Fruit fly (Drosophila melanogaster) whole organism, embryonic: ENCODE data around the gene RpS8.
A peak's percentile ranks its signal among the peaks of the same experiment; 100 is the strongest.

Experiments
- Ada2b ChIP-seq: fragments of 200-800 bp; sonication (Bioruptor generic); IDR thresholded peaks from 2 replicates; pipeline ENCODE4 v1.3.6; 2022; ENCODE audit warnings: missing biosample characterization, missing genetic modification characterization
- BEAF-32 ChIP-seq: fragments of 200-800 bp; sonication (Bioruptor generic); optimal IDR thresholded peaks from 3 replicates; lab custom pipeline; 2017; ENCODE audit warnings: missing biosample characterization, missing genetic modification characterization, mild to moderate bottlenecking, moderate library complexity, missing genetic modification reagents
- CG1024 ChIP-seq: fragments of 200-800 bp; sonication (Bioruptor generic); IDR thresholded peaks from 2 replicates; pipeline ENCODE4 v1.3.6; 2022; ENCODE audit warnings: missing biosample characterization, missing genetic modification characterization
- CG10654 ChIP-seq: fragments of 200-800 bp; sonication (Bioruptor generic); optimal IDR thresholded peaks from 2 replicates; lab custom pipeline; 2016; ENCODE audit warnings: missing biosample characterization, missing genetic modification characterization
- CG11398 ChIP-seq: fragments of 200-800 bp; sonication (Bioruptor generic); optimal IDR thresholded peaks from 2 replicates; lab custom pipeline; 2016; ENCODE audit warnings: missing biosample characterization, missing genetic modification characterization
- CG11560 ChIP-seq: fragments of 200-800 bp; sonication (Bioruptor generic); IDR thresholded peaks from 3 replicates; pipeline ENCODE4 v1.3.6; 2022; ENCODE audit warnings: missing biosample characterization, missing genetic modification characterization
- CG11695 ChIP-seq: fragments of 200-800 bp; sonication (Bioruptor generic); IDR thresholded peaks from 3 replicates; pipeline ENCODE4 v1.3.6; 2022; ENCODE audit warnings: missing biosample characterization, missing genetic modification characterization
- CG11696 ChIP-seq: fragments of 200-800 bp; sonication (Bioruptor generic); IDR thresholded peaks from 2 replicates; pipeline ENCODE4 v1.3.6; 2022; ENCODE audit warnings: missing biosample characterization, missing genetic modification characterization
- CG15696 ChIP-seq: fragments of 200-800 bp; sonication (Bioruptor generic); optimal IDR thresholded peaks from 2 replicates; lab custom pipeline; 2019; ENCODE audit warnings: missing biosample characterization, mild to moderate bottlenecking, missing genetic modification characterization, moderate library complexity
- CG17359 ChIP-seq: fragments of 200-800 bp; sonication (Bioruptor generic); optimal IDR thresholded peaks from 3 replicates; lab custom pipeline; 2018; ENCODE audit warnings: missing biosample characterization, mild to moderate bottlenecking, missing genetic modification characterization, moderate library complexity
- CG17612 ChIP-seq: fragments of 200-800 bp; sonication (Bioruptor generic); IDR thresholded peaks from 2 replicates; pipeline ENCODE4 v1.3.6; 2022; ENCODE audit warnings: missing biosample characterization, missing genetic modification characterization
- CG3065 ChIP-seq: fragments of 200-800 bp; sonication (Bioruptor generic); optimal IDR thresholded peaks from 2 replicates; lab custom pipeline; 2016; ENCODE audit warnings: missing biosample characterization, missing genetic modification characterization
- CG33213 ChIP-seq: fragments of 200-800 bp; sonication (Bioruptor generic); optimal IDR thresholded peaks from 3 replicates; lab custom pipeline; 2016; ENCODE audit warnings: missing biosample characterization, missing genetic modification characterization
- CG3838 ChIP-seq: fragments of 200-800 bp; sonication (Bioruptor generic); optimal IDR thresholded peaks from 3 replicates; lab custom pipeline; 2016; ENCODE audit warnings: missing biosample characterization, missing genetic modification characterization
- CG4282 ChIP-seq: fragments of 200-800 bp; sonication (Bioruptor generic); optimal IDR thresholded peaks from 2 replicates; lab custom pipeline; 2016; ENCODE audit warnings: missing biosample characterization, missing genetic modification characterization
- CG6765 ChIP-seq: fragments of 200-800 bp; sonication (Bioruptor generic); optimal IDR thresholded peaks from 3 replicates; lab custom pipeline; 2017; ENCODE audit warnings: missing biosample characterization, mild to moderate bottlenecking, missing genetic modification characterization
- CG6854 ChIP-seq: fragments of 200-800 bp; sonication (Bioruptor generic); optimal IDR thresholded peaks from 3 replicates; lab custom pipeline; 2017; ENCODE audit warnings: missing biosample characterization, mild to moderate bottlenecking, missing genetic modification characterization
- CG7271 ChIP-seq: fragments of 200-800 bp; sonication (Bioruptor generic); optimal IDR thresholded peaks from 2 replicates; lab custom pipeline; 2018; ENCODE audit warnings: missing biosample characterization, mild to moderate bottlenecking, missing genetic modification characterization, moderate library complexity
- CG7556 ChIP-seq: fragments of 200-800 bp; sonication (Bioruptor generic); optimal IDR thresholded peaks from 2 replicates; lab custom pipeline; 2017; ENCODE audit warnings: missing biosample characterization, mild to moderate bottlenecking, missing genetic modification characterization
- CG8290 ChIP-seq, 3 experiments: fragments of 200-800 bp; sonication (Bioruptor generic); optimal IDR thresholded peaks; 2 replicates each; lab custom pipeline; 2016 to 2019; ENCODE audit warnings: missing biosample characterization in 3 of 3, missing genetic modification characterization in 3 of 3, mild to moderate bottlenecking in 2 of 3, moderate library complexity in 1 of 3
- CG9609 ChIP-seq: fragments of 200-800 bp; sonication (Bioruptor generic); optimal IDR thresholded peaks from 3 replicates; lab custom pipeline; 2016; ENCODE audit warnings: missing biosample characterization, missing genetic modification characterization
- CG9727 ChIP-seq: fragments of 200-800 bp; sonication (Bioruptor generic); optimal IDR thresholded peaks from 3 replicates; lab custom pipeline; 2017; ENCODE audit warnings: missing biosample characterization, mild to moderate bottlenecking, missing genetic modification characterization
- CHES-1-like ChIP-seq: fragments of 200-800 bp; sonication (Bioruptor generic); optimal IDR thresholded peaks from 2 replicates; lab custom pipeline; 2016; ENCODE audit warnings: missing biosample characterization, missing genetic modification characterization
- D ChIP-seq, 2 experiments: fragments of 200-800 bp in 1 of 2; fragments of >200 bp in 1 of 2; sonication (Bioruptor generic) in 1 of 2; optimal IDR thresholded peaks; 2 replicates in 1 of 2; 3 replicates in 1 of 2; lab custom pipeline; 2017; ENCODE audit warnings: mild to moderate bottlenecking in 1 of 2, missing biosample characterization in 1 of 2, missing genetic modification characterization in 1 of 2, missing genetic modification reagents in 1 of 2
- D19B ChIP-seq: fragments of 200-800 bp; sonication (Bioruptor generic); optimal IDR thresholded peaks from 2 replicates; lab custom pipeline; 2017; ENCODE audit warnings: missing biosample characterization, mild to moderate bottlenecking, missing genetic modification characterization
- H2.0 ChIP-seq: fragments of 200-800 bp; sonication (Bioruptor generic); IDR thresholded peaks from 2 replicates; pipeline ENCODE4 v1.3.6; 2022; ENCODE audit warnings: missing biosample characterization, missing genetic modification characterization
- HLH54F ChIP-seq: fragments of 200-800 bp; sonication (Bioruptor generic); optimal IDR thresholded peaks from 3 replicates; lab custom pipeline; 2016; ENCODE audit warnings: missing biosample characterization, missing genetic modification characterization
- Hr51 ChIP-seq, 2 experiments: fragments of 200-800 bp; sonication (Bioruptor generic); optimal IDR thresholded peaks; 2 replicates in 1 of 2; 3 replicates in 1 of 2; lab custom pipeline; 2016 to 2018; ENCODE audit warnings: missing biosample characterization in 2 of 2, missing genetic modification characterization in 2 of 2, mild to moderate bottlenecking in 1 of 2, moderate library complexity in 1 of 2
- Neu2 ChIP-seq: fragments of 200-800 bp; sonication (Bioruptor generic); optimal IDR thresholded peaks from 3 replicates; lab custom pipeline; 2016; ENCODE audit warnings: missing biosample characterization, missing genetic modification characterization, borderline replicate concordance
- Rx ChIP-seq: fragments of 200-800 bp; sonication (Bioruptor generic); IDR thresholded peaks from 2 replicates; pipeline ENCODE4 v1.3.6; 2022; ENCODE audit warnings: missing biosample characterization, missing genetic modification characterization
- Sox102F ChIP-seq: fragments of 200-800 bp; sonication (Bioruptor generic); optimal IDR thresholded peaks from 2 replicates; lab custom pipeline; 2018; ENCODE audit warnings: missing biosample characterization, mild to moderate bottlenecking, missing genetic modification characterization, moderate library complexity
- az2 ChIP-seq: fragments of 200-800 bp; sonication (Bioruptor generic); optimal IDR thresholded peaks from 3 replicates; lab custom pipeline; 2016; ENCODE audit warnings: missing biosample characterization, missing genetic modification characterization
- bsh ChIP-seq, 2 experiments: fragments of 200-800 bp; sonication (Bioruptor generic); optimal IDR thresholded peaks; 2 replicates each; lab custom pipeline; 2017 to 2018; ENCODE audit warnings: mild to moderate bottlenecking in 2 of 2, missing biosample characterization in 2 of 2, missing genetic modification characterization in 2 of 2, moderate library complexity in 1 of 2
- caup ChIP-seq: fragments of 200-800 bp; sonication (Bioruptor generic); optimal IDR thresholded peaks from 3 replicates; lab custom pipeline; 2017; ENCODE audit warnings: missing biosample characterization, mild to moderate bottlenecking, missing genetic modification characterization, moderate library complexity; ENCODE audit not compliant: severe bottlenecking
- chif ChIP-seq, 2 experiments: fragments of 200-800 bp; sonication (Bioruptor generic); optimal IDR thresholded peaks; 3 replicates each; lab custom pipeline; 2016; ENCODE audit warnings: missing biosample characterization in 2 of 2, missing genetic modification characterization in 2 of 2
- ci ChIP-seq: fragments of 200-800 bp; sonication (Bioruptor generic); IDR thresholded peaks from 3 replicates; pipeline ENCODE4 v1.3.6; 2022; ENCODE audit warnings: missing biosample characterization, missing genetic modification characterization
- cwo ChIP-seq: fragments of 200-800 bp; sonication (Bioruptor generic); optimal IDR thresholded peaks from 3 replicates; lab custom pipeline; 2017; ENCODE audit warnings: missing biosample characterization, missing genetic modification characterization, mild to moderate bottlenecking, moderate library complexity, missing genetic modification reagents
- ftz-f1 ChIP-seq: fragments of 200-800 bp; sonication (Bioruptor generic); optimal IDR thresholded peaks from 2 replicates; lab custom pipeline; 2016; ENCODE audit warnings: missing biosample characterization, missing genetic modification characterization
- grau ChIP-seq: fragments of 200-800 bp; optimal IDR thresholded peaks from 3 replicates; lab custom pipeline; 2019; ENCODE audit warnings: missing biosample characterization, mild to moderate bottlenecking, missing genetic modification characterization, moderate library complexity
- gro ChIP-seq: fragments of 200-800 bp; sonication (Bioruptor generic); optimal IDR thresholded peaks from 2 replicates; lab custom pipeline; 2016; ENCODE audit warnings: missing biosample characterization, missing genetic modification characterization
- hb ChIP-seq: fragments of 200-800 bp; sonication (Bioruptor generic); IDR thresholded peaks from 3 replicates; pipeline ENCODE4 v1.3.6; 2022; ENCODE audit warnings: missing biosample characterization, missing genetic modification characterization; ENCODE audit not compliant: partially characterized antibody
- inv ChIP-seq: fragments of 200-800 bp; sonication (Bioruptor generic); IDR thresholded peaks from 2 replicates; pipeline ENCODE4 v1.3.6; 2022; ENCODE audit warnings: missing biosample characterization, missing genetic modification characterization; ENCODE audit not compliant: partially characterized antibody
- lilli ChIP-seq: fragments of 200-800 bp; sonication (Bioruptor generic); optimal IDR thresholded peaks from 3 replicates; lab custom pipeline; 2016; ENCODE audit warnings: missing biosample characterization, missing genetic modification characterization
- mam ChIP-seq: fragments of 200-800 bp; sonication (Bioruptor generic); optimal IDR thresholded peaks from 3 replicates; lab custom pipeline; 2016; ENCODE audit warnings: missing biosample characterization, missing genetic modification characterization
- nmo ChIP-seq: fragments of 200-800 bp; sonication (Bioruptor generic); optimal IDR thresholded peaks from 2 replicates; lab custom pipeline; 2018; ENCODE audit warnings: missing biosample characterization, mild to moderate bottlenecking, missing genetic modification characterization, moderate library complexity
- p53 ChIP-seq: fragments of 200-800 bp; sonication (Bioruptor generic); optimal IDR thresholded peaks from 2 replicates; lab custom pipeline; 2016; ENCODE audit warnings: missing biosample characterization, missing genetic modification characterization
- sc ChIP-seq, 3 experiments: fragments of >200 bp in 2 of 3; fragments of 200-800 bp in 1 of 3; sonication (Bioruptor generic) in 1 of 3; optimal IDR thresholded peaks; 2 replicates in 2 of 3; 3 replicates in 1 of 3; lab custom pipeline; 2017; ENCODE audit warnings: mild to moderate bottlenecking in 1 of 3, missing biosample characterization in 1 of 3, missing genetic modification characterization in 1 of 3, missing genetic modification reagents in 1 of 3
- sens ChIP-seq: fragments of 200-800 bp; sonication (Bioruptor generic); peaks from one replicate; lab custom pipeline; 2016; ENCODE audit warnings: missing biosample characterization, missing genetic modification characterization
- stwl ChIP-seq: fragments of 200-800 bp; sonication (Bioruptor generic); optimal IDR thresholded peaks from 3 replicates; lab custom pipeline; 2018; ENCODE audit warnings: missing biosample characterization, mild to moderate bottlenecking, missing genetic modification characterization, moderate library complexity

The RpS8 gene

dm6 chr3R:29876733-29877193 is 15.4 kb downstream of the RpS8 start, which contains the start of gene CG31038 (continued):
- TF ChIP-seq hb (GFP tag; lab: Robert Waterston, UW) = no peak
- no peak for TF ChIP-seq CG8290 (GFP tag; optimal IDR thresholded peaks at IDR 0.05; lab: Kevin White, UChicago)
- TF ChIP-seq CG8290 (tag; optimal IDR thresholded peaks at IDR 0.05; lab: Kevin White, UChicago) = no peak
- TF ChIP-seq CG11696 = no peak
- TF ChIP-seq CG1024 = no peak; the same call in 1 of the 2 replicates
- TF ChIP-seq sens (GFP tag; lab: Kevin White, UChicago) = peak; percentile 76
- TF ChIP-seq CG4282 = no peak
- TF ChIP-seq Ada2b (GFP tag; lab: Robert Waterston, UW) = no peak
- TF ChIP-seq stwl (tag; lab: Kevin White, UChicago) = peak; percentile 13
- TF ChIP-seq CG6765 (GFP tag; lab: Kevin White, UChicago) = no peak
- no peak for TF ChIP-seq inv (GFP tag; lab: Robert Waterston, UW)
- no peak for TF ChIP-seq CG11398 (GFP tag; lab: Kevin White, UChicago)
- no peak for TF ChIP-seq CG10654 (GFP tag; lab: Kevin White, UChicago)
- no peak for TF ChIP-seq grau (tag; lab: Kevin White, UChicago)
- TF ChIP-seq lilli (GFP tag; lab: Kevin White, UChicago) = no peak
- TF ChIP-seq CG3065 = no peak
- no peak for TF ChIP-seq Rx (GFP tag; lab: Robert Waterston, UW)
- no peak for TF ChIP-seq CG7556 (GFP tag; lab: Kevin White, UChicago)
- peak; percentile 22 for TF ChIP-seq CG17359 (tag; lab: Kevin White, UChicago)
- no peak for TF ChIP-seq D19B (GFP tag; lab: Kevin White, UChicago)
- TF ChIP-seq mam (GFP tag; lab: Kevin White, UChicago) = no peak
- no peak for TF ChIP-seq CG11560 (tag; lab: Robert Waterston, UW)
- no peak for TF ChIP-seq sc (optimal IDR thresholded peaks at IDR 0.05; lab: Kevin White, UChicago)
- no peak for TF ChIP-seq sc (GFP tag; optimal IDR thresholded peaks at IDR 0.05; lab: Kevin White, UChicago)
- no peak for TF ChIP-seq chif (GFP tag; optimal IDR thresholded peaks at IDR 0.05; lab: Kevin White, UChicago)
- TF ChIP-seq gro (GFP tag; lab: Kevin White, UChicago) = no peak
- TF ChIP-seq CG7271 = no peak
- TF ChIP-seq Sox102F (GFP tag; lab: Kevin White, UChicago) = peak; percentile 10
- peak; percentile 23 for TF ChIP-seq nmo
- no peak for TF ChIP-seq HLH54F (GFP tag; lab: Kevin White, UChicago)
- TF ChIP-seq caup = no peak
- TF ChIP-seq bsh (GFP tag; optimal IDR thresholded peaks at IDR 0.05; lab: Kevin White, UChicago) = no peak
- no peak for TF ChIP-seq p53
- no peak for TF ChIP-seq CG9609 (GFP tag; lab: Kevin White, UChicago)
- no peak for TF ChIP-seq CG3838
- no peak for TF ChIP-seq H2.0 (GFP tag; lab: Robert Waterston, UW)
- no peak for TF ChIP-seq ftz-f1 (GFP tag; lab: Kevin White, UChicago)
- no peak for TF ChIP-seq CG15696
- peak; percentile 84; the same call in 2 of the 3 replicates for TF ChIP-seq ci (GFP tag; lab: Robert Waterston, UW)
- TF ChIP-seq CHES-1-like (GFP tag; lab: Kevin White, UChicago) = no peak
- no peak for TF ChIP-seq CG33213 (GFP tag; lab: Kevin White, UChicago)
- TF ChIP-seq Hr51 (GFP tag; optimal IDR thresholded peaks at IDR 0.05; lab: Kevin White, UChicago) = peak in 1 of 2 experiments; percentile 25
- no peak for TF ChIP-seq Neu2 (GFP tag; lab: Kevin White, UChicago)
- peak; percentile 10 for TF ChIP-seq CG9727 (GFP tag; lab: Kevin White, UChicago)
- no peak for TF ChIP-seq CG17612
- TF ChIP-seq cwo = no peak
- TF ChIP-seq az2 (GFP tag; lab: Kevin White, UChicago) = no peak
- no peak for TF ChIP-seq CG6854 (GFP tag; lab: Kevin White, UChicago)
- no peak for TF ChIP-seq D (optimal IDR thresholded peaks at IDR 0.05; lab: Kevin White, UChicago)
- no peak for TF ChIP-seq D (GFP tag; optimal IDR thresholded peaks at IDR 0.05; lab: Kevin White, UChicago)
- peak; percentile 13 for TF ChIP-seq BEAF-32
- TF ChIP-seq CG11695 (GFP tag; lab: Robert Waterston, UW) = no peak
